Fruit fly (Drosophila melanogaster): Measurements from ENCODE around the gene Aduk.

Aduk gene

dm6 chr3R:9344791-9345208 is 10.3 kb upstream of the Aduk start (continued):
- no peak for TF ChIP-seq grn (GFP tag; optimal IDR thresholded peaks at IDR 0.05)
- peak; percentile 53 for TF ChIP-seq CG8388 (GFP tag; optimal IDR thresholded peaks at IDR 0.05)
- TF ChIP-seq nom (GFP tag; optimal IDR thresholded peaks at IDR 0.05) = no peak
- TF ChIP-seq CG10147 (GFP tag; optimal IDR thresholded peaks at IDR 0.05) = peak; percentile 9
- TF ChIP-seq CG4360 (GFP tag; IDR thresholded peaks at IDR 0.05) = no peak
- no peak for TF ChIP-seq ara (GFP tag; IDR thresholded peaks at IDR 0.05)
- TF ChIP-seq sna (GFP tag; IDR thresholded peaks at IDR 0.05; ENCODE audit: partially characterized antibody) = no peak
- TF ChIP-seq CG17361 (GFP tag; IDR thresholded peaks at IDR 0.05) = peak; percentile 37; the same call in 1 of the 3 replicates
- no peak for TF ChIP-seq Rx (GFP tag; IDR thresholded peaks at IDR 0.05)
- TF ChIP-seq tap (tag; optimal IDR thresholded peaks at IDR 0.05) = no peak
- no peak for TF ChIP-seq CG12769 (tag; optimal IDR thresholded peaks at IDR 0.05)
- TF ChIP-seq CG18476 (GFP tag; optimal IDR thresholded peaks at IDR 0.05) = no peak
- peak; percentile 52 for TF ChIP-seq HLH3B (GFP tag; IDR thresholded peaks at IDR 0.05)
- peak; percentile 25 for TF ChIP-seq gsb-n (tag; optimal IDR thresholded peaks at IDR 0.05)
- TF ChIP-seq Nf-YC (tag; optimal IDR thresholded peaks at IDR 0.05) = peak; percentile 11
- TF ChIP-seq C15 (GFP tag; IDR thresholded peaks at IDR 0.05) = no peak
- peak; percentile 13 for TF ChIP-seq Mes4 (GFP tag; optimal IDR thresholded peaks at IDR 0.05)
- no peak for TF ChIP-seq NFAT (GFP tag; IDR thresholded peaks at IDR 0.05)
- no peak for TF ChIP-seq Six4 (GFP tag; optimal IDR thresholded peaks at IDR 0.05)
- TF ChIP-seq Chrac-16 (GFP tag; optimal IDR thresholded peaks at IDR 0.05) = peak; percentile 7
- TF ChIP-seq CG17912 (GFP tag; optimal IDR thresholded peaks at IDR 0.05) = no peak
- no peak for TF ChIP-seq Trl (optimal IDR thresholded peaks at IDR 0.05)
- peak; percentile 46 for TF ChIP-seq Trl (GFP tag; optimal IDR thresholded peaks at IDR 0.05)
- TF ChIP-seq ind (GFP tag; optimal IDR thresholded peaks at IDR 0.05) = peak; percentile 18
- TF ChIP-seq tin (GFP tag; optimal IDR thresholded peaks at IDR 0.05) = no peak
- TF ChIP-seq CG5245 (GFP tag; optimal IDR thresholded peaks at IDR 0.05) = peak; percentile 21
- no peak for TF ChIP-seq knrl (GFP tag; IDR thresholded peaks at IDR 0.05; ENCODE audit: partially characterized antibody)
- TF ChIP-seq D (optimal IDR thresholded peaks at IDR 0.05) = no peak
- peak; percentile 50 for TF ChIP-seq D (GFP tag; optimal IDR thresholded peaks at IDR 0.05)
- no peak for TF ChIP-seq usp (GFP tag; optimal IDR thresholded peaks at IDR 0.05)
- no peak for TF ChIP-seq CrebB (tag; optimal IDR thresholded peaks at IDR 0.05)
- TF ChIP-seq Hmx (GFP tag; optimal IDR thresholded peaks at IDR 0.05) = no peak
- no peak for TF ChIP-seq gce (GFP tag; IDR thresholded peaks at IDR 0.05)
- TF ChIP-seq kah (GFP tag; optimal IDR thresholded peaks at IDR 0.05) = peak; percentile 1
- TF ChIP-seq NC2α (GFP tag; optimal IDR thresholded peaks at IDR 0.05) = peak; percentile 1
- TF ChIP-seq CG17612 (GFP tag; IDR thresholded peaks at IDR 0.05) = no peak
- no peak for TF ChIP-seq CG17829 (tag; optimal IDR thresholded peaks at IDR 0.05)
- peak; percentile 26 for TF ChIP-seq CG9817 (tag; optimal IDR thresholded peaks at IDR 0.05)
- no peak for TF ChIP-seq Side (GFP tag; optimal IDR thresholded peaks at IDR 0.05)
- TF ChIP-seq Ets97D (GFP tag; optimal IDR thresholded peaks at IDR 0.05) = no peak
- peak; percentile 22 for TF ChIP-seq Hmr (GFP tag; optimal IDR thresholded peaks at IDR 0.05)
- TF ChIP-seq Ptx1 (GFP tag; IDR thresholded peaks at IDR 0.05) = peak; percentile 47; the same call in 1 of the 2 replicates
- no peak for TF ChIP-seq Adf1 (GFP tag; IDR thresholded peaks at IDR 0.05)
- TF ChIP-seq bab2 (GFP tag; optimal IDR thresholded peaks at IDR 0.05) = peak; percentile 36
- no peak for TF ChIP-seq CG11085 (GFP tag; IDR thresholded peaks at IDR 0.05)
- TF ChIP-seq CG17359 (tag; optimal IDR thresholded peaks at IDR 0.05) = peak; percentile 70
- peak; percentile 42 for TF ChIP-seq Camta (GFP tag; optimal IDR thresholded peaks at IDR 0.05)
- no peak for TF ChIP-seq Dbx (GFP tag; IDR thresholded peaks at IDR 0.05)
- peak; percentile 54 for TF ChIP-seq CG7839 (tag; optimal IDR thresholded peaks at IDR 0.05)
- no peak for TF ChIP-seq lov (optimal IDR thresholded peaks at IDR 0.05)
- TF ChIP-seq lov (GFP tag; IDR thresholded peaks at IDR 0.05) = no peak
- TF ChIP-seq Sox102F (GFP tag; optimal IDR thresholded peaks at IDR 0.05) = peak; percentile 61
- peak; percentile 16 for TF ChIP-seq CG11723 (GFP tag; optimal IDR thresholded peaks at IDR 0.05)

Data from whole organism, embryonic.